Fruit fly (Drosophila melanogaster) whole organism, embryonic: Measurements from ENCODE around the gene Hrb27C.

Experiments used
- C15 ChIP-seq: fragments of 200-800 bp; sonication (Bioruptor generic); IDR thresholded peaks from 3 replicates; pipeline ENCODE4 v1.3.6; 2022; ENCODE audit warnings: missing biosample characterization, missing genetic modification characterization
- CG10274 ChIP-seq: fragments of 200-800 bp; sonication (Bioruptor generic); optimal IDR thresholded peaks from 3 replicates; lab custom pipeline; 2017; ENCODE audit warnings: missing biosample characterization, mild to moderate bottlenecking, missing genetic modification characterization
- CG10431 ChIP-seq: fragments of 200-800 bp; sonication (Bioruptor generic); optimal IDR thresholded peaks from 3 replicates; lab custom pipeline; 2018; ENCODE audit warnings: missing biosample characterization, mild to moderate bottlenecking, missing genetic modification characterization
- CG10462 ChIP-seq: fragments of 200-800 bp; sonication (Bioruptor generic); optimal IDR thresholded peaks from 2 replicates; lab custom pipeline; 2016; ENCODE audit warnings: missing biosample characterization, missing genetic modification characterization
- CG13424 ChIP-seq: fragments of 200-800 bp; sonication (Bioruptor generic); optimal IDR thresholded peaks from 2 replicates; lab custom pipeline; 2019; ENCODE audit warnings: missing biosample characterization, mild to moderate bottlenecking, missing genetic modification characterization, moderate library complexity
- CG2202 ChIP-seq: fragments of 200-800 bp; sonication (Bioruptor generic); optimal IDR thresholded peaks from 2 replicates; lab custom pipeline; 2018; ENCODE audit warnings: missing biosample characterization, mild to moderate bottlenecking, missing genetic modification characterization
- CG2678 ChIP-seq: fragments of 200-800 bp; sonication (Bioruptor generic); optimal IDR thresholded peaks from 3 replicates; lab custom pipeline; 2019; ENCODE audit warnings: missing biosample characterization, mild to moderate bottlenecking, missing genetic modification characterization, moderate library complexity
- CG2712 ChIP-seq: fragments of 200-800 bp; optimal IDR thresholded peaks from 3 replicates; lab custom pipeline; 2019; ENCODE audit warnings: missing biosample characterization, mild to moderate bottlenecking, missing genetic modification characterization, moderate library complexity
- CG3065 ChIP-seq: fragments of 200-800 bp; sonication (Bioruptor generic); optimal IDR thresholded peaks from 2 replicates; lab custom pipeline; 2016; ENCODE audit warnings: missing biosample characterization, missing genetic modification characterization
- CG3163 ChIP-seq: fragments of 200-800 bp; sonication (Bioruptor generic); optimal IDR thresholded peaks from 3 replicates; lab custom pipeline; 2016; ENCODE audit warnings: missing biosample characterization, missing genetic modification characterization
- CG3281 ChIP-seq: fragments of 200-800 bp; sonication (Bioruptor generic); optimal IDR thresholded peaks from 3 replicates; lab custom pipeline; 2017; ENCODE audit warnings: missing biosample characterization, mild to moderate bottlenecking, missing genetic modification characterization
- CG3407 ChIP-seq: fragments of 200-800 bp; sonication (Bioruptor generic); optimal IDR thresholded peaks from 2 replicates; lab custom pipeline; 2018; ENCODE audit warnings: missing biosample characterization, mild to moderate bottlenecking, missing genetic modification characterization
- CG34422 ChIP-seq: fragments of 200-800 bp; sonication (Bioruptor generic); IDR thresholded peaks from 3 replicates; pipeline ENCODE4 v1.3.6; 2022; ENCODE audit warnings: missing biosample characterization, missing genetic modification characterization
- CG4617 ChIP-seq: fragments of 200-800 bp; sonication (Bioruptor generic); optimal IDR thresholded peaks from 3 replicates; lab custom pipeline; 2016; ENCODE audit warnings: missing biosample characterization, missing genetic modification characterization, borderline replicate concordance
- CG5180 ChIP-seq: fragments of 200-800 bp; sonication (Bioruptor generic); optimal IDR thresholded peaks from 3 replicates; lab custom pipeline; 2017; ENCODE audit warnings: missing biosample characterization, missing genetic modification characterization, mild to moderate bottlenecking, moderate library complexity, missing genetic modification reagents
- CG7372 ChIP-seq: fragments of 200-800 bp; sonication (Bioruptor generic); IDR thresholded peaks from 2 replicates; pipeline ENCODE4 v1.3.6; 2022; ENCODE audit warnings: missing biosample characterization, missing genetic modification characterization
- CG8089 ChIP-seq: fragments of 200-800 bp; sonication (Bioruptor generic); optimal IDR thresholded peaks from 3 replicates; lab custom pipeline; 2016; ENCODE audit warnings: missing biosample characterization, missing genetic modification characterization
- CG9727 ChIP-seq: fragments of 200-800 bp; sonication (Bioruptor generic); optimal IDR thresholded peaks from 3 replicates; lab custom pipeline; 2017; ENCODE audit warnings: missing biosample characterization, mild to moderate bottlenecking, missing genetic modification characterization
- Fer2 ChIP-seq: fragments of 200-800 bp; sonication (Bioruptor generic); optimal IDR thresholded peaks from 2 replicates; lab custom pipeline; 2018; ENCODE audit warnings: missing biosample characterization, mild to moderate bottlenecking, missing genetic modification characterization, moderate library complexity
- HHEX ChIP-seq: fragments of 200-800 bp; sonication (Bioruptor generic); optimal IDR thresholded peaks from 3 replicates; lab custom pipeline; 2017; ENCODE audit warnings: missing biosample characterization, mild to moderate bottlenecking, missing genetic modification characterization, missing genetic modification reagents
- Hand ChIP-seq: fragments of 200-800 bp; sonication (Bioruptor generic); optimal IDR thresholded peaks from 2 replicates; lab custom pipeline; 2017; ENCODE audit warnings: mild to moderate bottlenecking, missing biosample characterization, missing genetic modification reagents, missing genetic modification characterization
- Hmr ChIP-seq: fragments of 200-800 bp; sonication (Bioruptor generic); optimal IDR thresholded peaks from 3 replicates; lab custom pipeline; 2017; ENCODE audit warnings: mild to moderate bottlenecking, missing biosample characterization, missing genetic modification reagents, missing genetic modification characterization
- Hr39 ChIP-seq: fragments of >200 bp; optimal IDR thresholded peaks from 2 replicates; lab custom pipeline; 2017
- Mad ChIP-seq: fragments of 200-800 bp; sonication (Bioruptor generic); optimal IDR thresholded peaks from 2 replicates; lab custom pipeline; 2016; ENCODE audit warnings: missing biosample characterization, missing genetic modification characterization
- Med ChIP-seq: fragments of 200-800 bp; sonication (Bioruptor generic); peaks from one replicate; lab custom pipeline; 2016; ENCODE audit warnings: missing biosample characterization, missing genetic modification characterization, mild to moderate bottlenecking, inconsistent platforms, moderate library complexity
- Neu2 ChIP-seq: fragments of 200-800 bp; sonication (Bioruptor generic); optimal IDR thresholded peaks from 3 replicates; lab custom pipeline; 2016; ENCODE audit warnings: missing biosample characterization, missing genetic modification characterization, borderline replicate concordance
- Nf-YB ChIP-seq: fragments of 200-800 bp; sonication (Bioruptor generic); optimal IDR thresholded peaks from 3 replicates; lab custom pipeline; 2019; ENCODE audit warnings: missing biosample characterization, mild to moderate bottlenecking, missing genetic modification characterization, moderate library complexity
- Opbp ChIP-seq: fragments of 200-800 bp; sonication (Bioruptor generic); IDR thresholded peaks from 3 replicates; pipeline ENCODE4 v1.3.6; 2022; ENCODE audit warnings: missing biosample characterization, missing genetic modification characterization; ENCODE audit not compliant: partially characterized antibody
- Side ChIP-seq: fragments of 200-800 bp; sonication (Bioruptor generic); optimal IDR thresholded peaks from 2 replicates; lab custom pipeline; 2016; ENCODE audit warnings: missing biosample characterization, missing genetic modification characterization
- Sox102F ChIP-seq: fragments of 200-800 bp; sonication (Bioruptor generic); optimal IDR thresholded peaks from 2 replicates; lab custom pipeline; 2018; ENCODE audit warnings: missing biosample characterization, mild to moderate bottlenecking, missing genetic modification characterization, moderate library complexity
- ac ChIP-seq: fragments of 200-800 bp; sonication (Bioruptor generic); optimal IDR thresholded peaks from 3 replicates; lab custom pipeline; 2017; ENCODE audit warnings: missing biosample characterization, mild to moderate bottlenecking, missing genetic modification characterization
- ash1 ChIP-seq: fragments of 200-800 bp; sonication (Bioruptor generic); optimal IDR thresholded peaks from 2 replicates; lab custom pipeline; 2018; ENCODE audit warnings: missing biosample characterization, mild to moderate bottlenecking, missing genetic modification characterization
- bbx ChIP-seq: fragments of 200-800 bp; sonication (Bioruptor generic); IDR thresholded peaks from 2 replicates; pipeline ENCODE4 v1.3.6; 2022; ENCODE audit warnings: missing biosample characterization, missing genetic modification characterization; ENCODE audit not compliant: partially characterized antibody
- chn ChIP-seq: fragments of 200-800 bp; sonication (Bioruptor generic); optimal IDR thresholded peaks from 2 replicates; lab custom pipeline; 2016; ENCODE audit warnings: missing biosample characterization, missing genetic modification characterization
- crol ChIP-seq: fragments of 200-800 bp; sonication (Bioruptor generic); IDR thresholded peaks from 2 replicates; pipeline ENCODE4 v1.3.6; 2022; ENCODE audit warnings: missing biosample characterization, missing genetic modification characterization
- cwo ChIP-seq: fragments of 200-800 bp; sonication (Bioruptor generic); optimal IDR thresholded peaks from 3 replicates; lab custom pipeline; 2017; ENCODE audit warnings: missing biosample characterization, missing genetic modification characterization, mild to moderate bottlenecking, moderate library complexity, missing genetic modification reagents
- fru ChIP-seq: fragments of >200 bp; optimal IDR thresholded peaks from 2 replicates; lab custom pipeline; 2017
- gcm2 ChIP-seq: fragments of 200-800 bp; sonication (Bioruptor generic); optimal IDR thresholded peaks from 2 replicates; lab custom pipeline; 2016; ENCODE audit warnings: missing biosample characterization, missing genetic modification characterization
- jigr1 ChIP-seq: fragments of 200-800 bp; sonication (Bioruptor generic); IDR thresholded peaks from 3 replicates; pipeline ENCODE4 v1.3.6; 2022; ENCODE audit warnings: missing biosample characterization, missing genetic modification characterization
- klu ChIP-seq: fragments of 200-800 bp; sonication (Bioruptor generic); IDR thresholded peaks from 2 replicates; pipeline ENCODE4 v1.3.6; 2022; ENCODE audit warnings: missing biosample characterization, missing genetic modification characterization
- lilli ChIP-seq: fragments of 200-800 bp; sonication (Bioruptor generic); optimal IDR thresholded peaks from 3 replicates; lab custom pipeline; 2016; ENCODE audit warnings: missing biosample characterization, missing genetic modification characterization
- nau ChIP-seq: fragments of 200-800 bp; sonication (Bioruptor generic); optimal IDR thresholded peaks from 3 replicates; lab custom pipeline; 2017; ENCODE audit warnings: missing biosample characterization, mild to moderate bottlenecking, missing genetic modification characterization, missing genetic modification reagents
- oc ChIP-seq: fragments of 200-800 bp; sonication (Bioruptor generic); optimal IDR thresholded peaks from 2 replicates; lab custom pipeline; 2018; ENCODE audit warnings: missing biosample characterization, mild to moderate bottlenecking, missing genetic modification characterization, moderate library complexity
- rib ChIP-seq: fragments of 200-800 bp; sonication (Bioruptor generic); IDR thresholded peaks from 2 replicates; pipeline ENCODE4 v1.3.6; 2022; ENCODE audit warnings: missing biosample characterization, missing genetic modification characterization
- slbo ChIP-seq: fragments of 200-800 bp; sonication (Bioruptor generic); IDR thresholded peaks from 2 replicates; pipeline ENCODE4 v1.3.6; 2022; ENCODE audit warnings: missing biosample characterization, missing genetic modification characterization
- tio ChIP-seq: fragments of 200-800 bp; sonication (Bioruptor generic); optimal IDR thresholded peaks from 2 replicates; lab custom pipeline; 2017; ENCODE audit warnings: missing biosample characterization, missing genetic modification characterization, inconsistent platforms
- trem ChIP-seq: fragments of 200-800 bp; optimal IDR thresholded peaks from 3 replicates; lab custom pipeline; 2019; ENCODE audit warnings: missing biosample characterization, mild to moderate bottlenecking, missing genetic modification characterization, moderate library complexity
- wek ChIP-seq: fragments of 200-800 bp; sonication (Bioruptor generic); optimal IDR thresholded peaks from 3 replicates; lab custom pipeline; 2018; ENCODE audit warnings: missing biosample characterization, mild to moderate bottlenecking, missing genetic modification characterization, moderate library complexity
- zen ChIP-seq: fragments of 200-800 bp; sonication (Bioruptor generic); optimal IDR thresholded peaks from 3 replicates; lab custom pipeline; 2018; ENCODE audit warnings: missing biosample characterization, mild to moderate bottlenecking, missing genetic modification characterization, moderate library complexity
- zen2 ChIP-seq: fragments of 200-800 bp; sonication (Bioruptor generic); IDR thresholded peaks from 3 replicates; pipeline ENCODE4 v1.3.6; 2022; ENCODE audit warnings: missing biosample characterization, missing genetic modification characterization; ENCODE audit not compliant: partially characterized antibody

Hrb27C gene

dm6 chr2L:6950096-6950495, 29.6 kb downstream of the Hrb27C start, which contains the start of the genes Gas41 and SA1 (continued):
- TF ChIP-seq Hmr: peak; percentile 92
- peak; percentile 81 for TF ChIP-seq CG2202
- peak; percentile 92 for TF ChIP-seq CG2678 (tag; lab: Kevin White, UChicago)
- TF ChIP-seq cwo: peak; percentile 72
- peak; percentile 95 for TF ChIP-seq trem (tag; lab: Kevin White, UChicago)
- TF ChIP-seq ac (GFP tag; lab: Kevin White, UChicago): no peak
- no peak for TF ChIP-seq klu
- no peak for TF ChIP-seq CG10274 (GFP tag; lab: Kevin White, UChicago)
- peak; percentile 63 for TF ChIP-seq chn
- no peak for TF ChIP-seq CG3163 (GFP tag; lab: Kevin White, UChicago)
- 0 out of 3 replicates have a peak, but pooled peaks have one; percentile 42 for TF ChIP-seq Opbp (GFP tag; lab: Robert Waterston, UW)
- peak; percentile 80 for TF ChIP-seq CG7372 (GFP tag; lab: Robert Waterston, UW)

DNA sequence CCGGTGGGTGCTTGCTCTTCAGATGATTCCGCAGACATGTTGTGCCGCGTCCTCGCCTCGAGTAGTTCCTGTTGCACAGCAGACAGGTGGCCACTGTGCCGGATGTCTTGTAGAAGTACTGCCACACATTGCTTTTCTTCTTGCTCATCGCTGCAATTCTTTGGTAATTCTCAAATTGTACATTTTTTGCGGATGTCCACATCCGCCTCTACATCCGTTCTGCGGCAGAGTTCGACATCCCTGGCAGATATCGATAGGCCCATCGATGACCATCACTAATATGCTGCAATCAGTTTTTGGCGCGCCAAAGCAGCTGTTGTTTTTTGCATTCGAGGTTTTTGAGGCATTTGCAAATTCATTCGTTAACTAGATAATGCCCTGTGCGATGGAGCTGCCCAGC, 36.2 kb downstream of the Hrb27C start, which contains the start of the genes CG13775 and CG3430:
Gene CG13775 (minus strand): TSS at position 226 of the 400 bp plus-strand sequence.
Gene CG3430 (plus strand): TSS at position 284 of the 400 bp plus-strand sequence.
- no peak for TF ChIP-seq lilli (GFP tag; lab: Kevin White, UChicago)
- TF ChIP-seq Mad: no peak
- TF ChIP-seq oc (tag; lab: Kevin White, UChicago): no peak
- no peak for TF ChIP-seq CG3407 (GFP tag; lab: Kevin White, UChicago)
- no peak for TF ChIP-seq Fer2
- no peak for TF ChIP-seq CG3065
- 0 out of 3 replicates have a peak, but pooled peaks have one; percentile 45 for TF ChIP-seq CG34422
- no peak for TF ChIP-seq ash1 (GFP tag; lab: Kevin White, UChicago)
- TF ChIP-seq bbx (GFP tag; lab: Robert Waterston, UW): peak; percentile 54; the same call in 1 of the 2 replicates
- peak; percentile 44 for TF ChIP-seq CG9727 (GFP tag; lab: Kevin White, UChicago)
- TF ChIP-seq nau (GFP tag; lab: Kevin White, UChicago): no peak
- peak; percentile 32 for TF ChIP-seq CG3281
- TF ChIP-seq Med: peak; percentile 92
- TF ChIP-seq jigr1 (GFP tag; lab: Robert Waterston, UW): no peak
- TF ChIP-seq crol: no peak
- TF ChIP-seq tio (GFP tag; lab: Kevin White, UChicago): no peak
- peak; percentile 27 for TF ChIP-seq CG4617 (GFP tag; lab: Kevin White, UChicago)
- no peak for TF ChIP-seq CG5180
- no peak for TF ChIP-seq C15 (GFP tag; lab: Robert Waterston, UW)
- TF ChIP-seq CG10431 (GFP tag; lab: Kevin White, UChicago): no peak
- peak; percentile 10 for TF ChIP-seq CG13424
- no peak for TF ChIP-seq CG10462 (GFP tag; lab: Kevin White, UChicago)
- TF ChIP-seq zen2 (GFP tag; lab: Robert Waterston, UW): peak; percentile 40; the same call in 1 of the 3 replicates
- 0 out of 2 replicates have a peak, but pooled peaks have one; percentile 12 for TF ChIP-seq rib
- no peak for TF ChIP-seq Neu2 (GFP tag; lab: Kevin White, UChicago)
- TF ChIP-seq CG8089 (GFP tag; lab: Kevin White, UChicago): no peak
- TF ChIP-seq HHEX (GFP tag; lab: Kevin White, UChicago): no peak
- no peak for TF ChIP-seq Hand (GFP tag; lab: Kevin White, UChicago)
- TF ChIP-seq slbo (GFP tag; lab: Robert Waterston, UW): peak; percentile 67
- no peak for TF ChIP-seq Nf-YB
- TF ChIP-seq wek (GFP tag; lab: Kevin White, UChicago): no peak
- no peak for TF ChIP-seq zen (tag; lab: Kevin White, UChicago)
- TF ChIP-seq CG2712 (tag; lab: Kevin White, UChicago): no peak
- TF ChIP-seq Side (GFP tag; lab: Kevin White, UChicago): no peak
- no peak for TF ChIP-seq Sox102F (GFP tag; lab: Kevin White, UChicago)
- no peak for TF ChIP-seq gcm2 (GFP tag; lab: Kevin White, UChicago)
- no peak for TF ChIP-seq fru (lab: Kevin White, UChicago)
- TF ChIP-seq Hr39 (lab: Kevin White, UChicago): no peak
